Worm (Caenorhabditis elegans): Measurements from ENCODE around the gene exos-2.

The exos-2 gene

DNA sequence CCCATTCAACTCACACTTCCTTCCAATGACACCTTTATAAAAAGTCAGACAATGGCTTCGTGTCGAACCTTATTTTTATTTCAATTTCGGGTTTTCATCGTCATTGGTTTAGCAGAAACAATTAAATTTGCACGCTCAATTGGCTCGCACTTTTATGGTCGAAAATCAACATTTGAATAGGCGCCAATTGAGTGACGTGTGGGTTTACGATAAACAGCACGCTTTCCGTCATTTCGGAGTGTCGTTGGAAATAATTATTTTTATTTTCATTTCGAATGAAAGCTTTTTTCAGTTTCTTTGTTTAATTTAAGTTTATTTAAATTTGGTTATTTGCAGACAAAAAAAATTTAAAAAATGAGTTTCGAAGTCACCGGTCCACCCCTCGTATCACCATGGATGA is at the start of gene exos-2:
exos-2 (plus strand) TSS at position 330 of the 400 bp plus-strand sequence.
- no peak for TF ChIP-seq unc-62 (GFP tag; optimal IDR thresholded peaks at IDR 0.05)

- TF ChIP-seq unc-62 (GFP tag; optimal IDR thresholded peaks at IDR 0.05) = no peak
Observed at ce11 chrIV:6366032-6366431, 49.2 kb upstream of the exos-2 start.

DNA sequence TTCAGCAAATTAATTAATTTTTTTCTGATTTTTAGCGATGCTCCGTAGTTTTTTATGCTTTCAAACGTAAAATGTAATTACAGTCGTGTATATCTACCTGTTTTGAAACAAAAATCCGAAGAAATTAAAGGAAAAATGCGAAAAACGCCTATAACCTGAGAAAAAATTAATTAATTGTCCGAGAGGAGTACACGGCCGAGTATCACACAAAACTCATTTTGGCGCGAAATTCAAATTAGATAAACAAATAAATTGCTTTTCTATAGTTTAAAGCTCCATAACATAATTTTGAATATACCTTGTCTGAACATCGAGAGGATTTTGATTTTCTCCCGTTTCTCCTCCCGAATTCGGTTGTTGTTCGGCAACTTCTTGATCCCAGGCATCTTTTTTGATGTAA is 45.8 kb upstream of the exos-2 start:
- TF ChIP-seq unc-62 (GFP tag; optimal IDR thresholded peaks at IDR 0.05) = no peak

DNA sequence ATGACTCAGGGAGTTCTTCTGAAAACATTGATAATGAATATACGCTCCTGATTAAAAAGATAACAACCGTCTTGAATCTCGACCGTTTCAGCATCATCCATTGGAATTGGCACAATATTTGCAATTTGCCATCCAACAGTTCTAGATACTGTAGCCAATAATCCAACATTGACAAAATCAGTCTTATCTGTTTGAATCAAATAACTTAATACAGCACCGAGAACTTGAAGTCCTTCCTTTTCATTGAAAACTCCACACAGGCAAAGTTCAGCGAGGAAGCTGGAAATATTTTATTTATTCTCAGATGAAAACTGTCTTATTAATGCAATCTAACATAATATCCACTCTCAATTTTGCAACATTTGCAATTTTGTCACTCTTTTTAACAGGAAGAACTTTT is 43.0 kb upstream of the exos-2 start:
- no peak for TF ChIP-seq unc-62 (GFP tag; optimal IDR thresholded peaks at IDR 0.05)

DNA sequence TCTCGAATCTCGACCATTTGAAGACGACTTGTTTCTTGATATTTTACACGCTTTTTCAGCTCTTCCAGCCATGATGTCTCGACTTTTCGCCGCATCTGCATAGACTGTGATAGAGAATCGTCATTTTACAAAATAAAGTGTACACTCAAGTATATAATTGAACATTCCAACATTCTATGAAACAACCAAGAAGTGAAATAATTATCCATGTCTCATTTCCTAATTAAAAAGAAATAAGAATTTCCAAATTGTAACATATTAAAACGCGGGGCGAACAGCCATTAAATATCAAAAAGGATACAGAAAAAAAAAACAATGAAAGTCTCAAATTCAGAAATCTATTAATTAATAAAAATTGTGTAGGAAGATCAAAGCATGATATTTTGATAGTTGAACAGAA is 42.3 kb upstream of the exos-2 start, which contains the start of gene smg-3:
smg-3 (minus strand) TSS at position 101 of the 400 bp plus-strand sequence.
- TF ChIP-seq unc-62 (GFP tag; optimal IDR thresholded peaks at IDR 0.05) = no peak

ce11 chrIV:6373721-6374120 is 41.6 kb upstream of the exos-2 start:
- TF ChIP-seq unc-62 (GFP tag; optimal IDR thresholded peaks at IDR 0.05) = no peak

ce11 chrIV:6376473-6377115 is 38.7 kb upstream of the exos-2 start, which contains the start of the genes hrpf-2 and bli-6:
TSS of gene hrpf-2 (minus strand) at chrIV:6376523.
TSS of gene bli-6 (plus strand) at chrIV:6377065.
- TF ChIP-seq unc-62 (GFP tag; optimal IDR thresholded peaks at IDR 0.05) = no peak

DNA sequence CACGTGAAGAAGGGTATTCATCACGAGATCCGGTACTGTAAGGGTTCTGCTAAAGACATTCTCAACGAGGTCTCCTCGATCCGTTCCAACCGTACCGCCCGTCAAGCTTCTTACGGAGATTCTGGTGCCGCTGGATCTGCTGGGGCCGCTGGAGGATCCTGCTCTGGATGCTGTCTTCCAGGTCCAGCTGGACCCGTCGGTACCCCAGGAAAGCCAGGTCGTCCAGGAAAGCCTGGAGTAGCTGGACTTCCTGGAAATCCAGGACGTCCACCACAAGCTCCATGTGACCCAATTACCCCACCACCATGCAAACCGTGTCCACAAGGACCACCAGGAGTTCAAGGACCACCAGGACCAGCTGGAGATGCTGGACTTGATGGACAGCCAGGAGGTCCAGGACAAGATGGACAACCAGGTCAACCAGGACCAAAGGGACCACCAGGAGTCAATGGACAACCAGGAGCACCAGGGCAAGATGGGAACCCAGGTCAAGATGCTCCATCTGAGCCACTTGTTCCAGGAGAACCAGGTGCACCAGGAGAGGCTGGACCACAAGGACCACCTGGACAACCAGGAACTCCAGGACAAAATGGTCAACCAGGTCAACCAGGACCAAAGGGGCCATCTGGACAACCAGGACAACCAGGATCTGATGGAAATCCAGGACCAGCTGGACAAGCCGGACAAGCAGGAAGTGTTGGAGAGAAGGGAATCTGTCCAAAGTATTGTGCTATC is 37.8 kb upstream of the exos-2 start:
- TF ChIP-seq unc-62 (GFP tag; optimal IDR thresholded peaks at IDR 0.05) = no peak

ce11 chrIV:6378398-6378797 is 36.9 kb upstream of the exos-2 start:
- TF ChIP-seq unc-62 (GFP tag; optimal IDR thresholded peaks at IDR 0.05) = no peak

- TF ChIP-seq unc-62 (GFP tag; optimal IDR thresholded peaks at IDR 0.05) = no peak
Observed at ce11 chrIV:6383970-6384369, 31.3 kb upstream of the exos-2 start, which contains the start of gene shl-1. TSS of gene shl-1 (minus strand) at chrIV:6384070.

DNA sequence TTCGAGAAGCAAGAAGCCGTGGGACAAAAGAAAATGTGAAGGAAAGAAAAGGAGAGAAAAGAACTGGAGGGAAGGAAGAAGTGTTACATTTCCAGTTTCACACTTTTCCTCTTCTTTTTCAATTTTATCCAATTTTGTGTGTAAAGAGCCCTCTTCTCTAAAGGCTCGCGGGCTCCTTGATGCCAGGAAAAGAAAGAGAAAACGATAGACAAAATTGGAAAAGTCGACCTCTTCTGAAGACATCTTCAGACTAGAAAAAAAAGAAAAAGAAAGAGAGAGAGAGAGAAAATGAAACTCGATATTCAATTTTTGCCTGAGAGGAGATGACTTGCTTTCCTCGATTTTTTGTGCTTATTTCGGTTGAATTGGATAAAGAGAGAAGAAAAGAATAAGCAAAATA is 30.3 kb upstream of the exos-2 start:
- TF ChIP-seq unc-62 (GFP tag; optimal IDR thresholded peaks at IDR 0.05) = no peak

ce11 chrIV:6388550-6388949 is 26.7 kb upstream of the exos-2 start:
- TF ChIP-seq unc-62 (GFP tag; optimal IDR thresholded peaks at IDR 0.05) = no peak

DNA sequence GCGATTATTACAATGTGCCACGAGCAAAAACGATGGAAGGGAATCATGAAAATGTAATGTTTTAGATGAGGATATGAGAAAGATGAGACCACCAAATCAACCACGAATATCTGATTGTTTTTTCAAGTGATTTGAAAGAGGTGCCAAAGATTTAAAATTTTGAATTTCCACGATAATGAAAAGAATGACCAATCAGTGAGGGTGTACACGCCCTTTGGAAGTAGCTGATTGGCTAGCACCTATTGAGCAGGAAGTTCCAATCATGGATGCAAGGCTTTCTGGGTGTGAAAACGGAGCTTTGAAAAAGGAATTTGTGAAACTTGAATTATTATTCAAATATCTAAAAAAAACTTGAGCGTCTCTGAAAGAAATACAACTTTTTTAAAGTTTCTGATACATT is 23.7 kb upstream of the exos-2 start:
- TF ChIP-seq unc-62 (GFP tag; optimal IDR thresholded peaks at IDR 0.05) = no peak

ce11 chrIV:6393329-6393728 is 21.9 kb upstream of the exos-2 start:
- no peak for TF ChIP-seq unc-62 (GFP tag; optimal IDR thresholded peaks at IDR 0.05)

DNA sequence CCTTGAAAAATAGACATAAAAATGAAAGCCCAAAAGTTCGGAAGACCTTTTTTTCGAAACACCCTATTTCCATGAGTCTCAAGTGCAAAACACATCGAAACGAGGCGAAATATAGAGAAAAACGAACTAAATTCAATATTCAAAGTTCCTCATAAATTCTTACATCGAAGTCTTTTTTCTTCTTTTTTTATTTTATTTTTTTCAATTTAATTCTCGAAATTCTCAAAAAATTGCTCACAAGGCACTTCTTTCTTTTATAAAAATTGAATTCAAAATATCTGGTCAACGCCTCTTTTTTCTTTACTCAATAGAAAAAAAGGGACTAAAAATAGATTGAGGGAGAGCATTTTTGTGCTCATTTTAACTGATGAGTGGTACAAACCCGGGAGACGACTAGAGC is 20.1 kb upstream of the exos-2 start:
- no peak for TF ChIP-seq unc-62 (GFP tag; optimal IDR thresholded peaks at IDR 0.05)

DNA sequence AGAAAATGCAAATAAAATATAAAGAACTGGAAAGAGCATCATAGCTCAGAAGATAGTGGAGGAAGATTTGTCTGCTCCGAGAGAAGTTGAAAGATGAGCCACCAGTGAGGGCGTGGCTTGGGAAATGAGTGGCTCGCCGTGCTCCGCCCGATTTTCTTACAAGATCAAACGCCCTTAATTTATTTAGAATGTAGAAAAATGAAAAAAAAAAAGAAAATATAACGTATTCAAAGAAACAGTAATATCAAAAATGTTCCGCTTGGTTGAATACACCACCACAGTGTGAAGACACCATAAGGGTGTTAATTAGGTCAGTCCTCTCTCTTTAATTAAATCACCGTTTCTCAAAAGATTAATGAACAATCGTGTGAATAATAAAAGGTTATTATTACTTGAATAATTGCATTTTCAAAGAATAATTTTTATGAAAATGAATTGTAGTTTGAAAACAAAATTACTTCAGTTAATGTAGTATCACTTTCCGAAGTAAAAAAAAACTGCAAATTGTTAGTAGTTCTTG is 12.8 kb upstream of the exos-2 start, which contains the start of gene sfrp-1:
sfrp-1 (minus strand) TSS at position 51 of the 520 bp plus-strand sequence.
- no peak for TF ChIP-seq unc-62 (GFP tag; optimal IDR thresholded peaks at IDR 0.05)

DNA sequence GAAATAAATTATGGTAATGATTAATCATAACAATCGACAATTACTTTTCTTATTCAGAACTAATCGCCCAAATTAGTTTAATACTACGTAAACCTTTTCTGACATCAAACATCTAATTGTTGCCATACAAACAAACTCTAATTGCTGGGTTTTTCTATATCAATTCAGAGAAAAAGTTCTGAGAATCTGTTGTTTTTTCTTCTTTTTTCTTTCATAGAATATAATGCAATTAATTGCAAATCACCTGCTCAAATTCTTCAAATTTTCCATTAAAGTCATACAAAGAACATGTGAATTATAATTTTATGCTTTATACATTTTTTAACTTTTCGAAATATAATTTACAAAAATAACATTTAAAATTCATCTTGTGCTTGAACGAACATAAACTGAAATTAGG is 11.9 kb upstream of the exos-2 start:
- TF ChIP-seq unc-62 (GFP tag; optimal IDR thresholded peaks at IDR 0.05) = no peak

All from whole organism, dauer.